Worm (Caenorhabditis elegans): ENCODE data around the gene hpo-36.

The hpo-36 gene

ce11 chrV:3743172-3743626 is 4.0 kb upstream of the hpo-36 start, which contains the start of gene mtm-9 (continued):
- TF ChIP-seq nhr-11 (tag; optimal IDR thresholded peaks at IDR 0.05) (no peak), fkh-4 (tag; optimal IDR thresholded peaks at IDR 0.05; ENCODE audit: borderline replicate concordance) (no peak), fkh-8 (tag; optimal IDR thresholded peaks at IDR 0.05) (peak; percentile 36), skn-1 (tag; optimal IDR thresholded peaks at IDR 0.05) (peak; percentile 46), ama-1 (optimal IDR thresholded peaks at IDR 0.05) (no peak), hlh-17 (GFP tag; optimal IDR thresholded peaks at IDR 0.05; ENCODE audit: borderline replicate concordance) (no peak), ceh-63 (GFP tag; optimal IDR thresholded peaks at IDR 0.05) (no peak), nhr-76 (tag; optimal IDR thresholded peaks at IDR 0.05) (no peak), hlh-4 (tag; optimal IDR thresholded peaks at IDR 0.05) (no peak), rnt-1 (tag; optimal IDR thresholded peaks at IDR 0.05) (no peak), egl-27 (tag; optimal IDR thresholded peaks at IDR 0.05) (no peak), lin-35 (GFP tag; optimal IDR thresholded peaks at IDR 0.05) (peak; percentile 94 to 98), nhr-85 (tag) (no peak), nhr-28 (tag; optimal IDR thresholded peaks at IDR 0.05) (no peak), alr-1 (tag; optimal IDR thresholded peaks at IDR 0.05; ENCODE audit: borderline replicate concordance) (no peak), ceh-88 (GFP tag; IDR thresholded peaks at IDR 0.05) (no peak), lin-13 (GFP tag; optimal IDR thresholded peaks at IDR 0.05) (peak; percentile 10), C04F5.9 (tag; optimal IDR thresholded peaks at IDR 0.05) (no peak), C34B4.2 (tag; optimal IDR thresholded peaks at IDR 0.05) (no peak), lin-15B (tag; optimal IDR thresholded peaks at IDR 0.05) (no peak), unc-30 (tag; optimal IDR thresholded peaks at IDR 0.05) (no peak), egl-13 (tag; optimal IDR thresholded peaks at IDR 0.05) (no peak), irx-1 (tag; optimal IDR thresholded peaks at IDR 0.05) (peak; percentile 46), lin-39 (tag; optimal IDR thresholded peaks at IDR 0.05) (no peak), unc-62 (GFP tag; optimal IDR thresholded peaks at IDR 0.05) (no peak), sup-37 (GFP tag; optimal IDR thresholded peaks at IDR 0.05) (no peak), mep-1 (tag; optimal IDR thresholded peaks at IDR 0.05) (peak; percentile 42), swsn-7 (tag; optimal IDR thresholded peaks at IDR 0.05) (peak; percentile 40), vab-15 (tag; optimal IDR thresholded peaks at IDR 0.05) (no peak), aha-1 (tag; optimal IDR thresholded peaks at IDR 0.05) (no peak), nhr-71 (tag; optimal IDR thresholded peaks at IDR 0.05) (no peak), snpc-4 (tag; optimal IDR thresholded peaks at IDR 0.05) (no peak), ceh-8 (GFP tag; optimal IDR thresholded peaks at IDR 0.05) (peak; percentile 37), fkh-10 (GFP tag; optimal IDR thresholded peaks at IDR 0.05) (no peak), sptf-1 (tag; optimal IDR thresholded peaks at IDR 0.05) (no peak), nhr-47 (tag; optimal IDR thresholded peaks at IDR 0.05) (no peak), mab-9 (GFP tag; IDR thresholded peaks at IDR 0.05) (no peak), nhr-90 (tag; optimal IDR thresholded peaks at IDR 0.05; ENCODE audit: poor library complexity) (peak; percentile 40), hpl-2 (GFP tag; optimal IDR thresholded peaks at IDR 0.05) (no peak), aly-2 (tag; optimal IDR thresholded peaks at IDR 0.05) (no peak), zag-1 (tag; optimal IDR thresholded peaks at IDR 0.05) (no peak), ces-1 (GFP tag; optimal IDR thresholded peaks at IDR 0.05) (no peak), Y116A8C.19 (tag; optimal IDR thresholded peaks at IDR 0.05; ENCODE audit: borderline replicate concordance) (no peak), snu-23 (GFP tag; optimal IDR thresholded peaks at IDR 0.05) (peak; percentile 57), C16A3.4 (tag; optimal IDR thresholded peaks at IDR 0.05) (peak; percentile 43), ztf-4 (tag; optimal IDR thresholded peaks at IDR 0.05) (no peak), ztf-11 (tag; optimal IDR thresholded peaks at IDR 0.05) (no peak), lsy-2 (tag; optimal IDR thresholded peaks at IDR 0.05) (peak; percentile 47 to 82), elt-3 (tag; optimal IDR thresholded peaks at IDR 0.05) (peak in 1 of 6 experiments; percentile 57), unc-130 (tag; optimal IDR thresholded peaks at IDR 0.05) (peak; percentile 28), efl-3 (GFP tag; optimal IDR thresholded peaks at IDR 0.05) (no peak), pag-3 (tag; optimal IDR thresholded peaks at IDR 0.05; ENCODE audit: borderline replicate concordance, insufficient read depth) (no peak), nhr-20 (tag; optimal IDR thresholded peaks at IDR 0.05) (peak; percentile 63)

Data from whole organism, L1 larva.